Worm (Caenorhabditis elegans) whole organism, L2 larva: Measurements from ENCODE around the gene ZK666.11.

ENCODE experiments used
- C34F6.9 ChIP-seq: fragments of 150-350 bp; optimal IDR thresholded peaks from 2 replicates; lab custom pipeline; 2014; ENCODE audit warnings: missing biosample characterization, missing genetic modification characterization
- aly-2 ChIP-seq: fragments of 150-350 bp; optimal IDR thresholded peaks from 2 replicates; lab custom pipeline; 2014; ENCODE audit warnings: missing biosample characterization, missing genetic modification characterization
- ceh-82 ChIP-seq: fragments of 150-350 bp; optimal IDR thresholded peaks from 2 replicates; lab custom pipeline; 2014; ENCODE audit warnings: missing biosample characterization, missing genetic modification characterization
- egl-27 ChIP-seq: sonication (generic microtip); optimal IDR thresholded peaks from 3 replicates; lab custom pipeline; 2017; ENCODE audit warnings: missing biosample characterization, missing genetic modification reagents, missing genetic modification characterization
- elt-1 ChIP-seq: fragments of 150-350 bp; optimal IDR thresholded peaks from 2 replicates; lab custom pipeline; 2014; ENCODE audit warnings: missing biosample characterization, missing genetic modification characterization
- gmeb-1 ChIP-seq: fragments of 150-350 bp; optimal IDR thresholded peaks from 2 replicates; lab custom pipeline; 2014; ENCODE audit warnings: missing biosample characterization, missing genetic modification characterization
- mab-5 ChIP-seq: fragments of 150-350 bp; optimal IDR thresholded peaks from 2 replicates; lab custom pipeline; 2014; ENCODE audit warnings: missing biosample characterization, missing genetic modification characterization
- nhr-6 ChIP-seq: fragments of 150-350 bp; optimal IDR thresholded peaks from 2 replicates; lab custom pipeline; 2014; ENCODE audit warnings: missing biosample characterization, missing genetic modification characterization
- snpc-4 ChIP-seq: fragments of 150-350 bp; optimal IDR thresholded peaks from 2 replicates; lab custom pipeline; 2014; ENCODE audit warnings: missing biosample characterization, missing genetic modification characterization
- ztf-4 ChIP-seq: fragments of 150-350 bp; optimal IDR thresholded peaks from 2 replicates; lab custom pipeline; 2014; ENCODE audit warnings: missing biosample characterization, missing genetic modification characterization

DNA sequence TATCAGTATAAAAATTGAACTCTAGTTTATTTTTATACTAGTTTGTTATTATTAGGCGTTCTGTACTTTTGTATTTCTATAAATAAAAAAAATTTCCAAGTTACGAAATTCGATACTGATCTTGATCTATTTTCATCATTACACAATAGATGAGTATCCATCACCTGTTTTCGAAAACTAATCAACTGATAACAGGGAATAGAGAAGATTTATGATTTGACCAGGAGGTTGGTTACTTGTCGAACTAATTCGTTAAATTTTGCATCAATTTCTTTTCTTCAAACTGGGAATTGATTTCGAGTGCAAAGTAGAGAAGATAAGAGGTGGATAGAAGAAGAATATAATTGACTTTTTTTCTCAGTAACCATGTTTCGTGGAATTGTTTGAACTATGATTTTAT is 33.1 kb downstream of the ZK666.11 start:
- TF ChIP-seq C34F6.9 (tag; lab: Kevin White, UChicago) (no peak), nhr-6 (no peak), gmeb-1 (no peak), snpc-4 (tag; lab: Kevin White, UChicago) (no peak), ztf-4 (no peak), ceh-82 (tag; lab: Kevin White, UChicago) (no peak), elt-1 (tag; lab: Kevin White, UChicago) (no peak), egl-27 (no peak), aly-2 (tag; lab: Kevin White, UChicago) (no peak), mab-5 (tag; lab: Kevin White, UChicago) (no peak)
